Fruit fly (Drosophila melanogaster): ENCODE results near the gene Socs16D.

Gene Socs16D

DNA sequence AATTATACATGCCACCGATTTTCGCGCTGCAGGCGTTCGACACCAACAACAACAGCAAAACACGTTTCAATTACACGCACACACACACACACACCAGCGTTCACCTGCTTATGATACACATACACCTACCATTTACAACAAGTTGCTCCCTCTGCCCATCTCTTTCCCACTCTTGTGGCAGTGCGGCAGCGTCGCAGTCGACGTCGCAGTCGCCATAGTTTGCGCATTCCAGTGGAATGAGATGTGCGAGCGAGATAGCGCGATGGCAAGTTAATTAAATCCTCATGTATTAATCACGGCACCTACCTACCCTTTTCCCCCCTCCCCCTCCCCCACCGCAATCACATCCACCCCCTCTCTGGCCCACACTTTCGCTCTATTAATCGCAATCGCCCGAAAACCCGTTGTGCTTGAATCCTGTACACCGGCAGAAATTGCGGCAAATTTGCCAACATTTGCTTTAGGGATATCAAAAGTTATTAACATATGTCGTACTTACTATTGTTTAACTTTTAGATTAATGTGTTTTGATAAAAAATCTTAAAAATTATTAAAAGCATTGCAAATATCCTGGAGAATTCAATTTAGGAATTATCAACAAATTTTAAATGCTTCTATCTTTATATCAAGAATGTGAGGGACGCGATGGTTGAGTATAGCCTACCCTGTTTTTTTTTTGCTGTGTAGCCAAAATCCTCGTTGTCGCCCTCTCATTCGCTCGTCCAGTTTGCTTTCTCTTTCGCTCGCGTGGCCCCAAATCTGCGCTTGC, 24.8 kb downstream of the Socs16D start (continued):
- TF ChIP-seq da (GFP tag; optimal IDR thresholded peaks at IDR 0.05), result no peak
- no peak; the same call in 1 of the 2 replicates for TF ChIP-seq ttk (GFP tag; IDR thresholded peaks at IDR 0.05)
- peak; percentile 52 for TF ChIP-seq CG13424 (tag; optimal IDR thresholded peaks at IDR 0.05)
- TF ChIP-seq sd (tag; optimal IDR thresholded peaks at IDR 0.05), result peak; percentile 62
- TF ChIP-seq Ets65A (GFP tag), result peak; percentile 85
- peak; percentile 43 for TF ChIP-seq Xbp1 (GFP tag; optimal IDR thresholded peaks at IDR 0.05)
- TF ChIP-seq CG2712 (tag; optimal IDR thresholded peaks at IDR 0.05), result peak; percentile 3
- TF ChIP-seq CG1832 (GFP tag; optimal IDR thresholded peaks at IDR 0.05), result peak; percentile 54
- peak; percentile 56 for TF ChIP-seq CG10979 (tag; optimal IDR thresholded peaks at IDR 0.05)
- peak; percentile 23 for TF ChIP-seq Hr3 (GFP tag; optimal IDR thresholded peaks at IDR 0.05)
- peak; percentile 38; the same call in 1 of the 3 replicates for TF ChIP-seq tgo (GFP tag; IDR thresholded peaks at IDR 0.05)
- peak; percentile 14 for TF ChIP-seq CG13296 (GFP tag; optimal IDR thresholded peaks at IDR 0.05)
- TF ChIP-seq pnt (GFP tag; optimal IDR thresholded peaks at IDR 0.05), result peak; percentile 13
- peak; percentile 47; the same call in 1 of the 2 replicates for TF ChIP-seq CG31441 (GFP tag; IDR thresholded peaks at IDR 0.05)
- peak; percentile 43 for TF ChIP-seq Sox102F (GFP tag; optimal IDR thresholded peaks at IDR 0.05)
- TF ChIP-seq trem (tag; optimal IDR thresholded peaks at IDR 0.05), result no peak

DNA sequence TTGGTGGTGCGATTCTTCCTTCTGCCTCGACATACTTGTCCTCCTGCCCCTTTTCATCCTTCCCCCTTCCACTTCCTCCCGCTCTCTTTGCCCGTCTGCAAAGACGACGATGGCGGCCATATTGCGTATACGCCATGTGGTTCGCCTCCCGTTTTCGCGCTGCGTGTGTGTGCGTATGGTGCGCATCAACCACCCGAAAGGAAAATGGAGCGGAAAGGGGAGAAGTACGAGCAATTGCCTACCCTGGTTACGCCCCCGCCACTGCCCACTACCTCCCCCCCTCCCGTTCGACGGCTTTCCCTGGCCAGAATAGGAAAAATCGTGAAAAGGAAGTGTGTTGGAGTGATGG, 27.6 kb downstream of the Socs16D start:
- no peak for TF ChIP-seq kah (GFP tag; optimal IDR thresholded peaks at IDR 0.05)
- TF ChIP-seq Adf1 (GFP tag; IDR thresholded peaks at IDR 0.05), result peak; percentile 38; the same call in 1 of the 2 replicates
- TF ChIP-seq jigr1 (GFP tag; IDR thresholded peaks at IDR 0.05), result no peak
- TF ChIP-seq CG15601 (tag; optimal IDR thresholded peaks at IDR 0.05), result no peak
- peak; percentile 33 for TF ChIP-seq cg (GFP tag; optimal IDR thresholded peaks at IDR 0.05)
- peak; percentile 56 for TF ChIP-seq ewg (GFP tag; optimal IDR thresholded peaks at IDR 0.05)
- TF ChIP-seq abd-A (tag; optimal IDR thresholded peaks at IDR 0.05), result peak; percentile 67
- peak; percentile 87 for TF ChIP-seq crol (GFP tag; IDR thresholded peaks at IDR 0.05)
- TF ChIP-seq Deaf1 (tag; optimal IDR thresholded peaks at IDR 0.05), result peak; percentile 18
- TF ChIP-seq Nf-YC (tag; optimal IDR thresholded peaks at IDR 0.05), result peak; percentile 76
- TF ChIP-seq Nf-YB (GFP tag; optimal IDR thresholded peaks at IDR 0.05), result peak; percentile 55
- peak; percentile 79 for TF ChIP-seq CG7372 (GFP tag; IDR thresholded peaks at IDR 0.05)
- TF ChIP-seq Max (GFP tag; optimal IDR thresholded peaks at IDR 0.05), result no peak
- TF ChIP-seq Med (GFP tag), result peak; percentile 54
- peak; percentile 10; the same call in 1 of the 2 replicates for TF ChIP-seq Bgb (GFP tag; IDR thresholded peaks at IDR 0.05; ENCODE audit: partially characterized antibody)

DNA sequence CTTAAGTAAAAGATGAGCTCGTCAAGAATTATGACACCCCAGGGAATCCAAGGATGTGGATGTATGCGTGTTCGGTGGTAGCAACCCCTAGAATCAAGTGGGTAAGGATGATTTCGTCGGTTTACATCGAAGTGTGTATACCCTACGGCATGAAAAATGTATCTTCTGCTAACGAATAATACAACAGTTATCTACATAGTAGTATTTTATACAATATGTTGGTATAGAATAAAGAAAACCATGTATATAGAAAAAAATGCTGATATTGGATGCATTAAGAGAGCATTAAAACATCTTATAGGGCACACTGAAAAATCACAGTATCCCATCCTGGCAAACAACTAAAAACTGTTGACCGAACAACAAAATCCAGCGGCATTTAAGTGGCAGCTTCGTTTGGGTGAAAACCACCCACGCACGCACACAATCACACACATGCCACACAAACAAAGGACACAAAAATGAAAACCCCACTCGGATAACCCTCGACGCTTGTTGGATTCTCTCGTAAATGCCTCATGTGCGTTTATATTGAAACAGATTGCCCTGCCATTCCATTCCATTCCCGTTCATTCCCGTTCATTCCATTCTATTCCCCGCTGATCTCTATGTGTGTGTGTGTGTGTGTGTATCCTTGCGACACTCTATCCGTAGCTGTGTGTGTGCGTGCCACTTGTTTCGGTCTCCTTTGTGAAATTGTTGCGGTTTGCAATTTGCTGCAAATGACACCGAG, 28.1 kb downstream of the Socs16D start:
- TF ChIP-seq ATbp (GFP tag; optimal IDR thresholded peaks at IDR 0.05) (peak; percentile 25), CG17385 (GFP tag; optimal IDR thresholded peaks at IDR 0.05) (peak; percentile 4), CG4820 (GFP tag; optimal IDR thresholded peaks at IDR 0.05) (peak; percentile 2), pan (optimal IDR thresholded peaks at IDR 0.05) (no peak), pan (GFP tag; optimal IDR thresholded peaks at IDR 0.05 in 1 of 2, IDR thresholded peaks at IDR 0.05 in 1 of 2) (peak in 1 of 2 experiments; percentile 34), Elba2 (GFP tag; optimal IDR thresholded peaks at IDR 0.05) (no peak), nmo (GFP tag; optimal IDR thresholded peaks at IDR 0.05) (peak; percentile 60), CG2120 (GFP tag; optimal IDR thresholded peaks at IDR 0.05) (peak; percentile 7), CG9727 (GFP tag; optimal IDR thresholded peaks at IDR 0.05) (peak; percentile 47), CG8388 (GFP tag; optimal IDR thresholded peaks at IDR 0.05) (peak; percentile 43), HLH3B (GFP tag; IDR thresholded peaks at IDR 0.05) (peak; percentile 36; the same call in 1 of the 2 replicates), sens (GFP tag) (peak; percentile 74), h (optimal IDR thresholded peaks at IDR 0.05) (no peak), sisA (GFP tag; IDR thresholded peaks at IDR 0.05) (0 out of 2 replicates have a peak, but pooled peaks have one; percentile 26), CG10654 (GFP tag; optimal IDR thresholded peaks at IDR 0.05) (no peak), tup (GFP tag; optimal IDR thresholded peaks at IDR 0.05) (no peak), esg (GFP tag; conservative IDR thresholded peaks at IDR 0.05) (0 out of 2 replicates have a peak, but pooled peaks have one; percentile 20)
